Fruit fly (Drosophila melanogaster) whole organism, embryonic: ENCODE measurements around the gene CG6511.
A peak's percentile ranks its signal among the peaks of the same experiment; 100 is the strongest.

Experiments used
- ATbp ChIP-seq: fragments of 200-800 bp; sonication (Bioruptor generic); optimal IDR thresholded peaks from 2 replicates; lab custom pipeline; 2017; ENCODE audit warnings: missing biosample characterization, mild to moderate bottlenecking, missing genetic modification characterization, missing genetic modification reagents
- Abd-B ChIP-seq: fragments of 200-800 bp; sonication (Bioruptor generic); optimal IDR thresholded peaks from 2 replicates; lab custom pipeline; 2018; ENCODE audit warnings: missing biosample characterization, mild to moderate bottlenecking, missing genetic modification characterization, moderate library complexity
- Atf3 ChIP-seq: fragments of 200-800 bp; sonication (Bioruptor generic); optimal IDR thresholded peaks from 3 replicates; lab custom pipeline; 2016; ENCODE audit warnings: missing biosample characterization, missing genetic modification characterization
- Atf6 ChIP-seq: fragments of 200-800 bp; sonication (Bioruptor generic); IDR thresholded peaks from 2 replicates; pipeline ENCODE4 v1.3.6; 2022; ENCODE audit warnings: missing biosample characterization, missing genetic modification characterization
- CG11695 ChIP-seq: fragments of 200-800 bp; sonication (Bioruptor generic); IDR thresholded peaks from 3 replicates; pipeline ENCODE4 v1.3.6; 2022; ENCODE audit warnings: missing biosample characterization, missing genetic modification characterization
- CG12219 ChIP-seq: fragments of 200-800 bp; sonication (Bioruptor generic); optimal IDR thresholded peaks from 3 replicates; lab custom pipeline; 2018; ENCODE audit warnings: missing biosample characterization, mild to moderate bottlenecking, missing genetic modification characterization
- CG12942 ChIP-seq: fragments of 200-800 bp; sonication (Bioruptor generic); optimal IDR thresholded peaks from 3 replicates; lab custom pipeline; 2016; ENCODE audit warnings: missing biosample characterization, missing genetic modification characterization
- CG14441 ChIP-seq: fragments of 200-800 bp; sonication (Bioruptor generic); IDR thresholded peaks from 2 replicates; pipeline ENCODE4 v1.3.6; 2022; ENCODE audit warnings: missing biosample characterization, missing genetic modification characterization
- CG15479 ChIP-seq: fragments of 200-800 bp; sonication (Bioruptor generic); optimal IDR thresholded peaks from 3 replicates; lab custom pipeline; 2019; ENCODE audit warnings: missing biosample characterization, mild to moderate bottlenecking, missing genetic modification characterization, moderate library complexity
- CG1647 ChIP-seq: fragments of 200-800 bp; sonication (Bioruptor generic); optimal IDR thresholded peaks from 3 replicates; lab custom pipeline; 2016; ENCODE audit warnings: missing biosample characterization, missing genetic modification characterization
- CG17568 ChIP-seq: fragments of 200-800 bp; sonication (Bioruptor generic); optimal IDR thresholded peaks from 2 replicates; lab custom pipeline; 2018; ENCODE audit warnings: missing biosample characterization, mild to moderate bottlenecking, missing genetic modification characterization, moderate library complexity
- CG17802 ChIP-seq: fragments of 200-800 bp; sonication (Bioruptor generic); optimal IDR thresholded peaks from 2 replicates; lab custom pipeline; 2018; ENCODE audit warnings: missing biosample characterization, mild to moderate bottlenecking, missing genetic modification characterization, moderate library complexity
- CG1832 ChIP-seq: fragments of 200-800 bp; sonication (Bioruptor generic); optimal IDR thresholded peaks from 2 replicates; lab custom pipeline; 2017; ENCODE audit warnings: missing biosample characterization, mild to moderate bottlenecking, missing genetic modification characterization, inconsistent platforms
- CG32772 ChIP-seq: fragments of 200-800 bp; sonication (Bioruptor generic); IDR thresholded peaks from 2 replicates; pipeline ENCODE4 v1.3.6; 2022; ENCODE audit warnings: missing biosample characterization, missing genetic modification characterization
- CG3407 ChIP-seq: fragments of 200-800 bp; sonication (Bioruptor generic); optimal IDR thresholded peaks from 2 replicates; lab custom pipeline; 2018; ENCODE audit warnings: missing biosample characterization, mild to moderate bottlenecking, missing genetic modification characterization
- CG4730 ChIP-seq: fragments of 200-800 bp; sonication (Bioruptor generic); IDR thresholded peaks from 2 replicates; pipeline ENCODE4 v1.3.6; 2022; ENCODE audit warnings: missing biosample characterization, missing genetic modification characterization
- CG7372 ChIP-seq: fragments of 200-800 bp; sonication (Bioruptor generic); IDR thresholded peaks from 2 replicates; pipeline ENCODE4 v1.3.6; 2022; ENCODE audit warnings: missing biosample characterization, missing genetic modification characterization
- CG8089 ChIP-seq: fragments of 200-800 bp; sonication (Bioruptor generic); optimal IDR thresholded peaks from 3 replicates; lab custom pipeline; 2016; ENCODE audit warnings: missing biosample characterization, missing genetic modification characterization
- CG8290 ChIP-seq, 3 experiments: fragments of 200-800 bp; sonication (Bioruptor generic); optimal IDR thresholded peaks; 2 replicates each; lab custom pipeline; 2016 to 2019; ENCODE audit warnings: missing biosample characterization in 3 of 3, missing genetic modification characterization in 3 of 3, mild to moderate bottlenecking in 2 of 3, moderate library complexity in 1 of 3
- CG8388 ChIP-seq: fragments of 200-800 bp; sonication (Bioruptor generic); optimal IDR thresholded peaks from 2 replicates; lab custom pipeline; 2019; ENCODE audit warnings: missing biosample characterization, mild to moderate bottlenecking, missing genetic modification characterization, moderate library complexity
- CG9437 ChIP-seq: fragments of 200-800 bp; sonication (Bioruptor generic); optimal IDR thresholded peaks from 2 replicates; lab custom pipeline; 2018; ENCODE audit warnings: missing biosample characterization, mild to moderate bottlenecking, missing genetic modification characterization
- CTCF ChIP-seq: fragments of 200-800 bp; sonication (Bioruptor generic); optimal IDR thresholded peaks from 2 replicates; lab custom pipeline; 2017; ENCODE audit warnings: missing biosample characterization, mild to moderate bottlenecking, missing genetic modification characterization, moderate library complexity
- Dbx ChIP-seq: fragments of 200-800 bp; sonication (Bioruptor generic); IDR thresholded peaks from 3 replicates; pipeline ENCODE4 v1.3.6; 2022; ENCODE audit warnings: missing biosample characterization, missing genetic modification characterization
- E2f1 ChIP-seq: fragments of 200-800 bp; sonication (Bioruptor generic); IDR thresholded peaks from 2 replicates; pipeline ENCODE4 v1.3.6; 2022; ENCODE audit warnings: missing biosample characterization, missing genetic modification characterization
- HmgZ ChIP-seq: fragments of 200-800 bp; sonication (Bioruptor generic); optimal IDR thresholded peaks from 2 replicates; lab custom pipeline; 2018; ENCODE audit warnings: missing biosample characterization, mild to moderate bottlenecking, missing genetic modification characterization
- MBD-R2 ChIP-seq: fragments of 200-800 bp; sonication (Bioruptor generic); IDR thresholded peaks from 2 replicates; pipeline ENCODE4 v1.3.6; 2022; ENCODE audit warnings: missing biosample characterization, missing genetic modification characterization
- Med ChIP-seq: fragments of 200-800 bp; sonication (Bioruptor generic); peaks from one replicate; lab custom pipeline; 2016; ENCODE audit warnings: missing biosample characterization, missing genetic modification characterization, mild to moderate bottlenecking, inconsistent platforms, moderate library complexity
- NfI ChIP-seq: fragments of 200-800 bp; sonication (Bioruptor generic); optimal IDR thresholded peaks from 3 replicates; lab custom pipeline; 2018; ENCODE audit warnings: missing biosample characterization, mild to moderate bottlenecking, missing genetic modification characterization, moderate library complexity
- Oli ChIP-seq: fragments of 200-800 bp; sonication (Bioruptor generic); optimal IDR thresholded peaks from 2 replicates; lab custom pipeline; 2018; ENCODE audit warnings: missing biosample characterization, mild to moderate bottlenecking, missing genetic modification characterization, moderate library complexity
- Pdp1 ChIP-seq, 2 experiments: fragments of 200-800 bp; sonication (Bioruptor generic); optimal IDR thresholded peaks; 3 replicates each; lab custom pipeline; 2016; ENCODE audit warnings: missing biosample characterization in 2 of 2, missing genetic modification characterization in 2 of 2, mild to moderate bottlenecking in 1 of 2, moderate library complexity in 1 of 2
- Ravus ChIP-seq: fragments of 200-800 bp; sonication (Bioruptor generic); IDR thresholded peaks from 2 replicates; pipeline ENCODE4 v1.3.6; 2022; ENCODE audit warnings: missing biosample characterization, missing genetic modification characterization
- bab2 ChIP-seq: fragments of 200-800 bp; sonication (Bioruptor generic); optimal IDR thresholded peaks from 2 replicates; lab custom pipeline; 2016; ENCODE audit warnings: missing biosample characterization, missing genetic modification characterization
- bowl ChIP-seq: fragments of 200-800 bp; sonication (Bioruptor generic); IDR thresholded peaks from 2 replicates; pipeline ENCODE4 v1.3.6; 2022; ENCODE audit warnings: missing biosample characterization, missing genetic modification characterization
- caup ChIP-seq: fragments of 200-800 bp; sonication (Bioruptor generic); optimal IDR thresholded peaks from 3 replicates; lab custom pipeline; 2017; ENCODE audit warnings: missing biosample characterization, mild to moderate bottlenecking, missing genetic modification characterization, moderate library complexity; ENCODE audit not compliant: severe bottlenecking
- chm ChIP-seq: fragments of 200-800 bp; sonication (Bioruptor generic); IDR thresholded peaks from 2 replicates; pipeline ENCODE4 v1.3.6; 2022; ENCODE audit warnings: missing biosample characterization, missing genetic modification characterization
- dpn ChIP-seq, 2 experiments: fragments of 200-800 bp; sonication (Bioruptor generic); optimal IDR thresholded peaks; 3 replicates each; lab custom pipeline; 2016; ENCODE audit warnings: missing biosample characterization in 2 of 2, missing genetic modification characterization in 2 of 2
- gfzf ChIP-seq: fragments of 200-800 bp; sonication (Bioruptor generic); optimal IDR thresholded peaks from 2 replicates; lab custom pipeline; 2016; ENCODE audit warnings: missing biosample characterization, mild to moderate bottlenecking, missing genetic modification characterization, moderate library complexity
- gro ChIP-seq: fragments of 200-800 bp; sonication (Bioruptor generic); optimal IDR thresholded peaks from 2 replicates; lab custom pipeline; 2016; ENCODE audit warnings: missing biosample characterization, missing genetic modification characterization
- jumu ChIP-seq: fragments of 200-800 bp; sonication (Bioruptor generic); optimal IDR thresholded peaks from 3 replicates; lab custom pipeline; 2016; ENCODE audit warnings: missing biosample characterization, missing genetic modification characterization
- ken ChIP-seq: fragments of 200-800 bp; sonication (Bioruptor generic); IDR thresholded peaks from 3 replicates; pipeline ENCODE4 v1.3.6; 2022; ENCODE audit warnings: missing biosample characterization, missing genetic modification characterization
- kni ChIP-seq: fragments of 200-800 bp; sonication (Bioruptor generic); optimal IDR thresholded peaks from 3 replicates; lab custom pipeline; 2017; ENCODE audit warnings: mild to moderate bottlenecking, missing biosample characterization, missing genetic modification reagents, missing genetic modification characterization
- otp ChIP-seq: fragments of 200-800 bp; sonication (Bioruptor generic); IDR thresholded peaks from 3 replicates; pipeline ENCODE4, ENCODE4 v1.3.6; 2022; ENCODE audit warnings: missing biosample characterization, missing genetic modification characterization
- p53 ChIP-seq: fragments of 200-800 bp; sonication (Bioruptor generic); optimal IDR thresholded peaks from 2 replicates; lab custom pipeline; 2016; ENCODE audit warnings: missing biosample characterization, missing genetic modification characterization
- pnt ChIP-seq: fragments of 200-800 bp; sonication (Bioruptor generic); optimal IDR thresholded peaks from 3 replicates; lab custom pipeline; 2016; ENCODE audit warnings: missing biosample characterization, missing genetic modification characterization
- run ChIP-seq: fragments of 200-800 bp; sonication (Bioruptor generic); optimal IDR thresholded peaks from 3 replicates; lab custom pipeline; 2018; ENCODE audit warnings: missing biosample characterization, mild to moderate bottlenecking, missing genetic modification characterization
- sc ChIP-seq, 3 experiments: fragments of >200 bp in 2 of 3; fragments of 200-800 bp in 1 of 3; sonication (Bioruptor generic) in 1 of 3; optimal IDR thresholded peaks; 2 replicates in 2 of 3; 3 replicates in 1 of 3; lab custom pipeline; 2017; ENCODE audit warnings: mild to moderate bottlenecking in 1 of 3, missing biosample characterization in 1 of 3, missing genetic modification characterization in 1 of 3, missing genetic modification reagents in 1 of 3
- sd ChIP-seq: fragments of 200-800 bp; sonication (Bioruptor generic); optimal IDR thresholded peaks from 3 replicates; lab custom pipeline; 2018; ENCODE audit warnings: missing biosample characterization, mild to moderate bottlenecking, missing genetic modification characterization, moderate library complexity
- stc ChIP-seq: fragments of 200-800 bp; sonication (Bioruptor generic); IDR thresholded peaks from 2 replicates; pipeline ENCODE4 v1.3.6; 2022; ENCODE audit warnings: missing biosample characterization, missing genetic modification characterization
- vfl ChIP-seq: fragments of 200-800 bp; sonication (Bioruptor generic); optimal IDR thresholded peaks from 2 replicates; lab custom pipeline; 2016; ENCODE audit warnings: missing biosample characterization, missing genetic modification characterization
- zen2 ChIP-seq: fragments of 200-800 bp; sonication (Bioruptor generic); IDR thresholded peaks from 3 replicates; pipeline ENCODE4 v1.3.6; 2022; ENCODE audit warnings: missing biosample characterization, missing genetic modification characterization; ENCODE audit not compliant: partially characterized antibody

CG6511 gene

dm6 chr3L:8721145-8721544 is at the start of gene CG6511, which contains the start of gene CG32022:
Gene CG6511 (plus strand): TSS chr3L:8721324.
Gene CG32022 (minus strand): TSS chr3L:8721272.
- TF ChIP-seq NfI (peak; percentile 98), Med (peak; percentile 99), E2f1 (GFP tag; lab: Robert Waterston, UW) (peak; percentile 95), CTCF (GFP tag; lab: Kevin White, UChicago) (peak; percentile 50), CG8290 (GFP tag; optimal IDR thresholded peaks at IDR 0.05; lab: Kevin White, UChicago) (peak; percentile 95), CG8290 (tag; optimal IDR thresholded peaks at IDR 0.05; lab: Kevin White, UChicago) (peak in 1 of 2 experiments; percentile 90), sd (peak; percentile 97), CG12942 (GFP tag; lab: Kevin White, UChicago) (peak; percentile 98), gro (peak; percentile 96), CG1647 (peak; percentile 96), Atf3 (peak; percentile 98), CG32772 (peak; percentile 94), HmgZ (peak; percentile 98), CG14441 (GFP tag; lab: Robert Waterston, UW) (peak; percentile 95), p53 (GFP tag; lab: Kevin White, UChicago) (peak; percentile 91), chm (GFP tag; lab: Robert Waterston, UW) (peak; percentile 81), Ravus (peak; percentile 81), Dbx (GFP tag; lab: Robert Waterston, UW) (peak; percentile 97), CG3407 (GFP tag; lab: Kevin White, UChicago) (peak; percentile 92), Abd-B (peak; percentile 99), CG15479 (GFP tag; lab: Kevin White, UChicago) (peak; percentile 30), CG17802 (tag; lab: Kevin White, UChicago) (peak; percentile 85), run (tag; lab: Kevin White, UChicago) (peak; percentile 86), MBD-R2 (GFP tag; lab: Robert Waterston, UW) (peak; percentile 94), stc (GFP tag; lab: Robert Waterston, UW) (peak; percentile 90), CG7372 (GFP tag; lab: Robert Waterston, UW) (peak; percentile 96), vfl (GFP tag; lab: Kevin White, UChicago) (peak; percentile 97), jumu (GFP tag; lab: Kevin White, UChicago) (peak; percentile 97), otp (GFP tag; lab: Robert Waterston, UW) (peak; percentile 84), Pdp1 (GFP tag; optimal IDR thresholded peaks at IDR 0.05; lab: Kevin White, UChicago) (peak; percentile 95 to 98), dpn (GFP tag; optimal IDR thresholded peaks at IDR 0.05; lab: Kevin White, UChicago) (peak; percentile 97 to 98), CG4730 (GFP tag; lab: Robert Waterston, UW) (peak; percentile 91), bab2 (GFP tag; lab: Kevin White, UChicago) (peak; percentile 99), CG9437 (peak; percentile 90), caup (GFP tag; lab: Kevin White, UChicago) (peak; percentile 97), ken (peak; percentile 94), gfzf (peak; percentile 15), sc (optimal IDR thresholded peaks at IDR 0.05; lab: Kevin White, UChicago) (no peak), sc (GFP tag; optimal IDR thresholded peaks at IDR 0.05; lab: Kevin White, UChicago) (peak; percentile 93), bowl (peak; percentile 80), CG17568 (GFP tag; lab: Kevin White, UChicago) (no peak), zen2 (GFP tag; lab: Robert Waterston, UW) (no peak), pnt (peak; percentile 98), Oli (tag; lab: Kevin White, UChicago) (peak; percentile 97), CG12219 (GFP tag; lab: Kevin White, UChicago) (peak; percentile 92), CG11695 (GFP tag; lab: Robert Waterston, UW) (peak; percentile 92), ATbp (GFP tag; lab: Kevin White, UChicago) (peak; percentile 91), CG1832 (GFP tag; lab: Kevin White, UChicago) (no peak), CG8089 (peak; percentile 95), CG8388 (peak; percentile 94), Atf6 (GFP tag; lab: Robert Waterston, UW) (peak; percentile 95), kni (peak; percentile 92)
